Fruit fly (Drosophila melanogaster) whole organism, embryonic: ENCODE measurements around the gene gammaTub37C.

Source experiments
- Atf3 ChIP-seq: fragments of 200-800 bp; sonication (Bioruptor generic); optimal IDR thresholded peaks from 3 replicates; lab custom pipeline; 2016; ENCODE audit warnings: missing biosample characterization, missing genetic modification characterization
- CG10209 ChIP-seq: fragments of 200-800 bp; sonication (Bioruptor generic); optimal IDR thresholded peaks from 3 replicates; lab custom pipeline; 2017; ENCODE audit warnings: missing biosample characterization, mild to moderate bottlenecking, missing genetic modification characterization, missing genetic modification reagents
- CG10321 ChIP-seq: fragments of 200-800 bp; sonication (Bioruptor generic); IDR thresholded peaks from 2 replicates; pipeline ENCODE4 v1.3.6; 2022; ENCODE audit warnings: missing biosample characterization, missing genetic modification characterization
- CG11085 ChIP-seq: fragments of 200-800 bp; sonication (Bioruptor generic); IDR thresholded peaks from 2 replicates; pipeline ENCODE4 v1.3.6; 2022; ENCODE audit warnings: missing biosample characterization, missing genetic modification characterization
- CG11695 ChIP-seq: fragments of 200-800 bp; sonication (Bioruptor generic); IDR thresholded peaks from 3 replicates; pipeline ENCODE4 v1.3.6; 2022; ENCODE audit warnings: missing biosample characterization, missing genetic modification characterization
- CG12744 ChIP-seq: fragments of 200-800 bp; sonication (Bioruptor generic); optimal IDR thresholded peaks from 2 replicates; lab custom pipeline; 2016; ENCODE audit warnings: missing biosample characterization, missing genetic modification characterization
- CG14441 ChIP-seq: fragments of 200-800 bp; sonication (Bioruptor generic); IDR thresholded peaks from 2 replicates; pipeline ENCODE4 v1.3.6; 2022; ENCODE audit warnings: missing biosample characterization, missing genetic modification characterization
- CG1529 ChIP-seq: fragments of 200-800 bp; sonication (Bioruptor generic); optimal IDR thresholded peaks from 3 replicates; lab custom pipeline; 2018; ENCODE audit warnings: missing biosample characterization, missing genetic modification characterization
- CG1647 ChIP-seq: fragments of 200-800 bp; sonication (Bioruptor generic); optimal IDR thresholded peaks from 3 replicates; lab custom pipeline; 2016; ENCODE audit warnings: missing biosample characterization, missing genetic modification characterization
- CG17328 ChIP-seq: fragments of 200-800 bp; sonication (Bioruptor generic); IDR thresholded peaks from 2 replicates; pipeline ENCODE4 v1.3.6; 2022; ENCODE audit warnings: missing biosample characterization, missing genetic modification characterization
- CG17359 ChIP-seq: fragments of 200-800 bp; sonication (Bioruptor generic); optimal IDR thresholded peaks from 3 replicates; lab custom pipeline; 2018; ENCODE audit warnings: missing biosample characterization, mild to moderate bottlenecking, missing genetic modification characterization, moderate library complexity
- CG18011 ChIP-seq: fragments of 200-800 bp; sonication (Bioruptor generic); optimal IDR thresholded peaks from 2 replicates; lab custom pipeline; 2017; ENCODE audit warnings: missing biosample characterization, missing genetic modification characterization, mild to moderate bottlenecking, moderate library complexity, missing genotype
- CG2120 ChIP-seq: fragments of 200-800 bp; sonication (Bioruptor generic); optimal IDR thresholded peaks from 3 replicates; lab custom pipeline; 2016; ENCODE audit warnings: missing biosample characterization, missing genetic modification characterization
- CG2202 ChIP-seq: fragments of 200-800 bp; sonication (Bioruptor generic); optimal IDR thresholded peaks from 2 replicates; lab custom pipeline; 2018; ENCODE audit warnings: missing biosample characterization, mild to moderate bottlenecking, missing genetic modification characterization
- CG30020 ChIP-seq: fragments of 200-800 bp; optimal IDR thresholded peaks from 2 replicates; lab custom pipeline; 2019; ENCODE audit warnings: missing biosample characterization, mild to moderate bottlenecking, missing genetic modification characterization, moderate library complexity
- CG3847 ChIP-seq: fragments of 200-800 bp; sonication (Bioruptor generic); IDR thresholded peaks from 2 replicates; pipeline ENCODE4 v1.3.6; 2022; ENCODE audit warnings: missing biosample characterization, missing genetic modification characterization
- CG4404 ChIP-seq: fragments of 200-800 bp; sonication (Bioruptor generic); IDR thresholded peaks from 2 replicates; pipeline ENCODE4 v1.3.6; 2022; ENCODE audit warnings: missing biosample characterization, missing genetic modification characterization
- CG5180 ChIP-seq: fragments of 200-800 bp; sonication (Bioruptor generic); optimal IDR thresholded peaks from 3 replicates; lab custom pipeline; 2017; ENCODE audit warnings: missing biosample characterization, missing genetic modification characterization, mild to moderate bottlenecking, moderate library complexity, missing genetic modification reagents
- CG7786 ChIP-seq: fragments of 200-800 bp; sonication (Bioruptor generic); optimal IDR thresholded peaks from 2 replicates; lab custom pipeline; 2016; ENCODE audit warnings: missing biosample characterization, missing genetic modification characterization
- CG8089 ChIP-seq: fragments of 200-800 bp; sonication (Bioruptor generic); optimal IDR thresholded peaks from 3 replicates; lab custom pipeline; 2016; ENCODE audit warnings: missing biosample characterization, missing genetic modification characterization
- Dbx ChIP-seq: fragments of 200-800 bp; sonication (Bioruptor generic); IDR thresholded peaks from 3 replicates; pipeline ENCODE4 v1.3.6; 2022; ENCODE audit warnings: missing biosample characterization, missing genetic modification characterization
- Deaf1 ChIP-seq: fragments of 200-800 bp; optimal IDR thresholded peaks from 3 replicates; lab custom pipeline; 2019; ENCODE audit warnings: missing biosample characterization, mild to moderate bottlenecking, missing genetic modification characterization, moderate library complexity
- Doc3 ChIP-seq: fragments of 200-800 bp; sonication (Bioruptor generic); IDR thresholded peaks from 3 replicates; pipeline ENCODE4 v1.3.6; 2022; ENCODE audit warnings: missing biosample characterization, missing genetic modification characterization; ENCODE audit not compliant: partially characterized antibody
- Dp ChIP-seq: fragments of 200-800 bp; sonication (Bioruptor generic); optimal IDR thresholded peaks from 2 replicates; lab custom pipeline; 2018; ENCODE audit warnings: missing biosample characterization, mild to moderate bottlenecking, missing genetic modification characterization, moderate library complexity
- Eip74EF ChIP-seq, 2 experiments: fragments of 200-800 bp in 1 of 2; fragments of >200 bp in 1 of 2; sonication (Bioruptor generic) in 1 of 2; optimal IDR thresholded peaks; 2 replicates each; lab custom pipeline; 2017 to 2019; ENCODE audit warnings: missing biosample characterization in 2 of 2, missing genetic modification characterization in 2 of 2, mild to moderate bottlenecking in 1 of 2, moderate library complexity in 1 of 2
- Gug ChIP-seq: fragments of 200-800 bp; sonication (Bioruptor generic); IDR thresholded peaks from 4 replicates; pipeline ENCODE4 v1.3.6; 2022; ENCODE audit warnings: missing biosample characterization, missing genetic modification characterization
- Hmr ChIP-seq: fragments of 200-800 bp; sonication (Bioruptor generic); optimal IDR thresholded peaks from 3 replicates; lab custom pipeline; 2017; ENCODE audit warnings: mild to moderate bottlenecking, missing biosample characterization, missing genetic modification reagents, missing genetic modification characterization
- Hsf ChIP-seq: fragments of 200-800 bp; sonication (Bioruptor generic); optimal IDR thresholded peaks from 3 replicates; lab custom pipeline; 2016; ENCODE audit warnings: missing biosample characterization, missing genetic modification characterization
- Med ChIP-seq: fragments of 200-800 bp; sonication (Bioruptor generic); peaks from one replicate; lab custom pipeline; 2016; ENCODE audit warnings: missing biosample characterization, missing genetic modification characterization, mild to moderate bottlenecking, inconsistent platforms, moderate library complexity
- Ssrp ChIP-seq: fragments of 200-800 bp; sonication (Bioruptor generic); optimal IDR thresholded peaks from 2 replicates; lab custom pipeline; 2018; ENCODE audit warnings: missing biosample characterization, mild to moderate bottlenecking, missing genetic modification characterization, moderate library complexity
- Xbp1 ChIP-seq: fragments of 200-800 bp; sonication (Bioruptor generic); optimal IDR thresholded peaks from 3 replicates; lab custom pipeline; 2016; ENCODE audit warnings: missing biosample characterization, mild to moderate bottlenecking, missing genetic modification characterization
- ase ChIP-seq: fragments of 200-800 bp; sonication (Bioruptor generic); IDR thresholded peaks from 3 replicates; pipeline ENCODE4 v1.3.6; 2022; ENCODE audit warnings: missing biosample characterization, missing genetic modification characterization
- cato ChIP-seq: fragments of 200-800 bp; sonication (Bioruptor generic); optimal IDR thresholded peaks from 2 replicates; lab custom pipeline; 2016; ENCODE audit warnings: missing biosample characterization, missing genetic modification characterization, borderline replicate concordance
- cg ChIP-seq: fragments of 200-800 bp; sonication (Bioruptor generic); optimal IDR thresholded peaks from 3 replicates; lab custom pipeline; 2019; ENCODE audit warnings: missing biosample characterization, mild to moderate bottlenecking, missing genetic modification characterization, moderate library complexity
- chinmo ChIP-seq: fragments of 200-800 bp; sonication (Bioruptor generic); IDR thresholded peaks from 4 replicates; pipeline ENCODE4 v1.3.6; 2022; ENCODE audit warnings: missing biosample characterization, missing genetic modification characterization; ENCODE audit not compliant: partially characterized antibody
- crc ChIP-seq: fragments of 200-800 bp; sonication (Bioruptor generic); optimal IDR thresholded peaks from 2 replicates; lab custom pipeline; 2016; ENCODE audit warnings: missing biosample characterization, missing genetic modification characterization
- dan ChIP-seq: fragments of 200-800 bp; sonication (Bioruptor generic); IDR thresholded peaks from 2 replicates; pipeline ENCODE4 v1.3.6; 2022; ENCODE audit warnings: missing biosample characterization, missing genetic modification characterization
- danr ChIP-seq: fragments of 200-800 bp; sonication (Bioruptor generic); IDR thresholded peaks from 2 replicates; pipeline ENCODE4 v1.3.6; 2022; ENCODE audit warnings: missing biosample characterization, missing genetic modification characterization
- grn ChIP-seq: fragments of 200-800 bp; sonication (Bioruptor generic); optimal IDR thresholded peaks from 3 replicates; lab custom pipeline; 2017; ENCODE audit warnings: missing biosample characterization, missing genetic modification characterization
- gro ChIP-seq: fragments of 200-800 bp; sonication (Bioruptor generic); optimal IDR thresholded peaks from 2 replicates; lab custom pipeline; 2016; ENCODE audit warnings: missing biosample characterization, missing genetic modification characterization
- hkb ChIP-seq, 2 experiments: fragments of 200-800 bp in 1 of 2; fragments of >200 bp in 1 of 2; sonication (Bioruptor generic) in 1 of 2; IDR thresholded peaks in 1 of 2; optimal IDR thresholded peaks in 1 of 2; 2 replicates each; pipeline versions ENCODE4 v1.3.6 to Lab custom; 2017 to 2022; ENCODE audit warnings: missing biosample characterization in 1 of 2, missing genetic modification characterization in 1 of 2
- kni ChIP-seq: fragments of 200-800 bp; sonication (Bioruptor generic); optimal IDR thresholded peaks from 3 replicates; lab custom pipeline; 2017; ENCODE audit warnings: mild to moderate bottlenecking, missing biosample characterization, missing genetic modification reagents, missing genetic modification characterization
- knrl ChIP-seq: fragments of 200-800 bp; sonication (Bioruptor generic); IDR thresholded peaks from 3 replicates; pipeline ENCODE4 v1.3.6; 2022; ENCODE audit warnings: missing biosample characterization, missing genetic modification characterization; ENCODE audit not compliant: partially characterized antibody
- nom ChIP-seq: fragments of 200-800 bp; sonication (Bioruptor generic); optimal IDR thresholded peaks from 2 replicates; lab custom pipeline; 2017; ENCODE audit warnings: missing biosample characterization, missing genetic modification characterization, mild to moderate bottlenecking, moderate library complexity, missing genetic modification reagents
- pfk ChIP-seq: fragments of 200-800 bp; sonication (Bioruptor generic); optimal IDR thresholded peaks from 2 replicates; lab custom pipeline; 2018; ENCODE audit warnings: missing biosample characterization, mild to moderate bottlenecking, missing genetic modification characterization, moderate library complexity
- sna ChIP-seq: fragments of 200-800 bp; sonication (Bioruptor generic); IDR thresholded peaks from 2 replicates; pipeline ENCODE4 v1.3.6; 2022; ENCODE audit warnings: missing biosample characterization, missing genetic modification characterization; ENCODE audit not compliant: partially characterized antibody
- so ChIP-seq: fragments of 200-800 bp; sonication (Bioruptor generic); IDR thresholded peaks from 3 replicates; pipeline ENCODE4 v1.3.6; 2022; ENCODE audit warnings: missing biosample characterization, missing genetic modification characterization
- sr ChIP-seq: fragments of 200-800 bp; sonication (Bioruptor generic); IDR thresholded peaks from 3 replicates; pipeline ENCODE4 v1.3.6; 2022; ENCODE audit warnings: missing biosample characterization, missing genetic modification characterization
- trem ChIP-seq: fragments of 200-800 bp; optimal IDR thresholded peaks from 3 replicates; lab custom pipeline; 2019; ENCODE audit warnings: missing biosample characterization, mild to moderate bottlenecking, missing genetic modification characterization, moderate library complexity
- zfh1 ChIP-seq: fragments of 200-800 bp; sonication (Bioruptor generic); IDR thresholded peaks from 3 replicates; pipeline ENCODE4 v1.3.6; 2022; ENCODE audit warnings: missing biosample characterization, missing genetic modification characterization

gammaTub37C gene

DNA sequence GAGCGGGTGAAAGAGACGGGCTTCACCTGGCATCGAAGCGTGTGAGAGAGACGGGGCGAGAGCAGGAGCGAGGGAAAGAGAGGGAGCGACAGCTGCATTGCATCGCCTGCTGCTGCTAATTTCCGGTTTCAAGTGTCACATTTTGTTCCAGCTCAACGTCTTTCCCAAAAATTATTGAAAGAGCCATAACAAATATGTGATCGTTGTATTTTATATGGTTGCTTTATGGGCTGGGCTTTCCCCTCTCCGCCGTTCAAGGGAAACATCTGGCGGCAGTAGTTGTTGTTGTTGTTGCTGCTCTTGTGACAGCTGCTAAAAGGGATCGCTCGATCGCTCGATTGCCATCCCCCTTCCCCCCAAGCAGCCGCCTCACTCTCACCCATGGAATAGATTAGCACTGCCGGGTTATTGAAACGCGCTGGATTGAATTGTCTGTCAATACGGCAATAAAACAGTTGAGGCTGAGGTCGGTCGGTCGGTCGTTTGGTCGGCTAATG, 30.6 kb downstream of the gammaTub37C start (continued):
- TF ChIP-seq CG11085 (GFP tag; lab: Robert Waterston, UW) (no peak), crc (GFP tag; lab: Kevin White, UChicago) (no peak), CG5180 (GFP tag; lab: Kevin White, UChicago) (peak; percentile 28), CG4404 (no peak), grn (GFP tag; lab: Kevin White, UChicago) (peak; percentile 42), CG1529 (no peak), kni (peak; percentile 96), CG10209 (GFP tag; lab: Kevin White, UChicago) (peak; percentile 80), CG18011 (GFP tag; lab: Kevin White, UChicago) (no peak), CG7786 (GFP tag; lab: Kevin White, UChicago) (no peak), CG3847 (GFP tag; lab: Robert Waterston, UW) (no peak), zfh1 (GFP tag; lab: Robert Waterston, UW) (peak; percentile 18; the same call in 1 of the 3 replicates), dan (GFP tag; lab: Robert Waterston, UW) (no peak), Hsf (no peak), Deaf1 (tag; lab: Kevin White, UChicago) (peak; percentile 13), Atf3 (GFP tag; lab: Kevin White, UChicago) (no peak), Dp (no peak), CG11695 (no peak), Hmr (GFP tag; lab: Kevin White, UChicago) (no peak), ase (GFP tag; lab: Robert Waterston, UW) (0 out of 3 replicates have a peak, but pooled peaks have one; percentile 22), CG10321 (GFP tag; lab: Robert Waterston, UW) (no peak), Med (GFP tag; lab: Kevin White, UChicago) (peak; percentile 90), Eip74EF (GFP tag; optimal IDR thresholded peaks at IDR 0.05; lab: Kevin White, UChicago) (peak in 1 of 2 experiments; percentile 59), trem (no peak), CG17359 (no peak), Doc3 (no peak), CG12744 (GFP tag; lab: Kevin White, UChicago) (no peak), pfk (GFP tag; lab: Kevin White, UChicago) (peak; percentile 84), Gug (GFP tag; lab: Robert Waterston, UW) (no peak), CG17328 (GFP tag; lab: Robert Waterston, UW) (0 out of 2 replicates have a peak, but pooled peaks have one; percentile 23), danr (no peak), sna (GFP tag; lab: Robert Waterston, UW) (no peak), Ssrp (tag; lab: Kevin White, UChicago) (no peak), nom (peak; percentile 60), CG14441 (GFP tag; lab: Robert Waterston, UW) (0 out of 2 replicates have a peak, but pooled peaks have one; percentile 11), gro (GFP tag; lab: Kevin White, UChicago) (no peak), knrl (GFP tag; lab: Robert Waterston, UW) (no peak), chinmo (GFP tag; lab: Robert Waterston, UW) (peak; percentile 78; the same call in 1 of the 4 replicates), CG2120 (no peak), hkb (optimal IDR thresholded peaks at IDR 0.05; lab: Kevin White, UChicago) (no peak), hkb (GFP tag; IDR thresholded peaks at IDR 0.05; lab: Robert Waterston, UW) (no peak), cg (GFP tag; lab: Kevin White, UChicago) (peak; percentile 34), Xbp1 (GFP tag; lab: Kevin White, UChicago) (no peak), Dbx (GFP tag; lab: Robert Waterston, UW) (no peak), CG1647 (GFP tag; lab: Kevin White, UChicago) (no peak), CG30020 (tag; lab: Kevin White, UChicago) (no peak), cato (GFP tag; lab: Kevin White, UChicago) (no peak), CG8089 (GFP tag; lab: Kevin White, UChicago) (no peak), sr (GFP tag; lab: Robert Waterston, UW) (no peak), CG2202 (tag; lab: Kevin White, UChicago) (no peak), so (GFP tag; lab: Robert Waterston, UW) (no peak)
